Fruit fly (Drosophila melanogaster): ENCODE results near the gene Cpr12A.

Cpr12A gene

dm6 chrX:13529673-13530072 is 13.8 kb upstream of the Cpr12A start (continued):
- TF ChIP-seq Eip93F (GFP tag; optimal IDR thresholded peaks at IDR 0.05) (no peak), fkh (GFP tag; optimal IDR thresholded peaks at IDR 0.05) (no peak), achi (GFP tag; optimal IDR thresholded peaks at IDR 0.05) (peak; percentile 21), Lpt (GFP tag; optimal IDR thresholded peaks at IDR 0.05) (no peak), spab (GFP tag; optimal IDR thresholded peaks at IDR 0.05) (no peak), Blimp-1 (GFP tag; optimal IDR thresholded peaks at IDR 0.05) (no peak), Smox (GFP tag; optimal IDR thresholded peaks at IDR 0.05) (peak; percentile 3), Hr4 (GFP tag; optimal IDR thresholded peaks at IDR 0.05) (no peak), dac (GFP tag; optimal IDR thresholded peaks at IDR 0.05) (no peak), CG6792 (GFP tag; optimal IDR thresholded peaks at IDR 0.05) (no peak), CG31627 (GFP tag; optimal IDR thresholded peaks at IDR 0.05) (no peak), fd85E (GFP tag; optimal IDR thresholded peaks at IDR 0.05) (no peak), Sox14 (GFP tag; optimal IDR thresholded peaks at IDR 0.05) (no peak), OdsH (GFP tag; optimal IDR thresholded peaks at IDR 0.05) (peak; percentile 6), CG10669 (GFP tag; optimal IDR thresholded peaks at IDR 0.05) (no peak), topi (GFP tag; optimal IDR thresholded peaks at IDR 0.05) (no peak), net (GFP tag; optimal IDR thresholded peaks at IDR 0.05) (no peak), CG34406 (GFP tag; optimal IDR thresholded peaks at IDR 0.05) (peak; percentile 17), Ets21C (GFP tag; optimal IDR thresholded peaks at IDR 0.05) (no peak), CG15336 (GFP tag; IDR thresholded peaks at IDR 0.05) (no peak), CG32006 (GFP tag; optimal IDR thresholded peaks at IDR 0.05) (peak; percentile 19), CG3919 (GFP tag; optimal IDR thresholded peaks at IDR 0.05) (peak; percentile 29), CG8319 (GFP tag; optimal IDR thresholded peaks at IDR 0.05) (no peak), acj6 (GFP tag; optimal IDR thresholded peaks at IDR 0.05) (no peak), CG8632 (GFP tag; optimal IDR thresholded peaks at IDR 0.05) (no peak), Met (GFP tag; optimal IDR thresholded peaks at IDR 0.05) (peak; percentile 23), svp (GFP tag) (peak; percentile 71), Eip75B (GFP tag; optimal IDR thresholded peaks at IDR 0.05) (no peak), ss (GFP tag; optimal IDR thresholded peaks at IDR 0.05) (no peak), CG9139 (GFP tag; optimal IDR thresholded peaks at IDR 0.05) (no peak), CG8119 (GFP tag; IDR thresholded peaks at IDR 0.05) (no peak), CG6854 (GFP tag; optimal IDR thresholded peaks at IDR 0.05) (no peak), Gug (GFP tag; IDR thresholded peaks at IDR 0.05) (no peak), CG3032 (tag; optimal IDR thresholded peaks at IDR 0.05) (no peak), Sox102F (GFP tag; optimal IDR thresholded peaks at IDR 0.05) (peak; percentile 17)

- no peak for TF ChIP-seq Sox14 (GFP tag; optimal IDR thresholded peaks at IDR 0.05)
- no peak for TF ChIP-seq CG11294 (GFP tag; IDR thresholded peaks at IDR 0.05)
- no peak for TF ChIP-seq Gug (GFP tag; IDR thresholded peaks at IDR 0.05)
- no peak for TF ChIP-seq Ets21C (GFP tag; optimal IDR thresholded peaks at IDR 0.05)
- no peak for TF ChIP-seq CG11902 (GFP tag; optimal IDR thresholded peaks at IDR 0.05)
- TF ChIP-seq CG8319 (GFP tag; optimal IDR thresholded peaks at IDR 0.05) = no peak
- TF ChIP-seq CG7368 (GFP tag; optimal IDR thresholded peaks at IDR 0.05) = no peak
- no peak for TF ChIP-seq Eip75B (GFP tag; optimal IDR thresholded peaks at IDR 0.05)
- no peak for TF ChIP-seq CG3919 (GFP tag; optimal IDR thresholded peaks at IDR 0.05)
- TF ChIP-seq eg (GFP tag; IDR thresholded peaks at IDR 0.05) = no peak
- TF ChIP-seq ss (GFP tag; optimal IDR thresholded peaks at IDR 0.05) = no peak
These were observed 13.1 kb upstream of the Cpr12A start, which contains the start of gene CG44428 for dm6 chrX:13530199-13530788. CG44428 (minus strand) TSS chrX:13530249.

DNA sequence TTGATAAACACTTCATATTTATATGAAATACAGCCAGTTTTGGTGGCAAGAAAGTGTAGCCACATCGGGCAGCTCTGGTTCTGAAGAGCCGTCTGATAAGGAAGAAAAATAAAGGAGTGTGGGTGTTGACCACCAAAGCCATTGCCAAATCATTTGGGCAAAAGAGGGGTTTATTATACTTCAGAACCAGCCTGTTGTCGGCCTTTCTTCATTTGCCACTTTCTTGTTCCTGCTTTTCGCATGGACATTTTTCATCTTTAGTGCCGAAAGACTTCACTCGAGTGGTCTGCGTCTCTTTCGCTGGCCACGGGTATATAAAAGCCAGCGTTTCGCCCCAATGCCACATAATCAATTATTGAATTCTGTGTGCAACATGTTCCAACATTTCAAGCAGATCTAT is 9.3 kb upstream of the Cpr12A start, which contains the start of gene CG15756:
TSS of gene CG15756 (plus strand) at position 301 of the 400 bp plus-strand sequence.
- TF ChIP-seq CG32006 (GFP tag; optimal IDR thresholded peaks at IDR 0.05) (no peak), OdsH (GFP tag; optimal IDR thresholded peaks at IDR 0.05) (no peak), CG1621 (tag; optimal IDR thresholded peaks at IDR 0.05) (no peak), lz (GFP tag; optimal IDR thresholded peaks at IDR 0.05) (no peak), Lpt (GFP tag; optimal IDR thresholded peaks at IDR 0.05) (no peak), CG10669 (GFP tag; optimal IDR thresholded peaks at IDR 0.05) (no peak), CG11762 (GFP tag; optimal IDR thresholded peaks at IDR 0.05; ENCODE audit: insufficient read depth) (no peak), CG6163 (GFP tag; IDR thresholded peaks at IDR 0.05) (no peak), CG10631 (GFP tag; optimal IDR thresholded peaks at IDR 0.05) (no peak), CG15336 (GFP tag; IDR thresholded peaks at IDR 0.05) (no peak), CG8632 (GFP tag; optimal IDR thresholded peaks at IDR 0.05) (no peak), CG9139 (GFP tag; optimal IDR thresholded peaks at IDR 0.05) (no peak), Sox102F (GFP tag; optimal IDR thresholded peaks at IDR 0.05) (no peak), CG6276 (GFP tag; optimal IDR thresholded peaks at IDR 0.05) (no peak)
